Fruit fly (Drosophila melanogaster): ENCODE measurements around the gene bap.

bap gene

dm6 chr3R:21433879-21434559 is 45.3 kb downstream of the bap start, which contains the start of gene lbl (continued):
- TF ChIP-seq Max (GFP tag; optimal IDR thresholded peaks at IDR 0.05) (no peak), CG16813 (GFP tag; IDR thresholded peaks at IDR 0.05; ENCODE audit: partially characterized antibody) (no peak), cg (GFP tag; optimal IDR thresholded peaks at IDR 0.05) (peak; percentile 28), lbe (GFP tag; optimal IDR thresholded peaks at IDR 0.05) (peak; percentile 40)

- TF ChIP-seq CG18011 (GFP tag; optimal IDR thresholded peaks at IDR 0.05) = peak; percentile 83
- TF ChIP-seq pan (optimal IDR thresholded peaks at IDR 0.05) = no peak
- TF ChIP-seq pan (GFP tag; optimal IDR thresholded peaks at IDR 0.05 in 1 of 2, IDR thresholded peaks at IDR 0.05 in 1 of 2) = peak in 1 of 2 experiments; percentile 15
- TF ChIP-seq abd-A (tag; optimal IDR thresholded peaks at IDR 0.05) = peak; percentile 92
- no peak for TF ChIP-seq tna (GFP tag; IDR thresholded peaks at IDR 0.05; ENCODE audit: partially characterized antibody)
- peak; percentile 40 for TF ChIP-seq sd (tag; optimal IDR thresholded peaks at IDR 0.05)
- no peak for TF ChIP-seq CG30403 (GFP tag; optimal IDR thresholded peaks at IDR 0.05)
- TF ChIP-seq ranshi (GFP tag; IDR thresholded peaks at IDR 0.05) = no peak
- no peak for TF ChIP-seq CG10274 (GFP tag; optimal IDR thresholded peaks at IDR 0.05)
- peak; percentile 68 for TF ChIP-seq Awh (GFP tag; IDR thresholded peaks at IDR 0.05)
- TF ChIP-seq CG17568 (GFP tag; optimal IDR thresholded peaks at IDR 0.05) = no peak
- TF ChIP-seq MBD-R2 (GFP tag; IDR thresholded peaks at IDR 0.05) = no peak
- TF ChIP-seq Vsx1 (GFP tag; optimal IDR thresholded peaks at IDR 0.05) = peak; percentile 18
- TF ChIP-seq fu2 (GFP tag; optimal IDR thresholded peaks at IDR 0.05) = no peak
These were observed 48.9 kb downstream of the bap start for dm6 chr3R:21437515-21438090.
